Fruit fly (Drosophila melanogaster): Measurements from ENCODE around the gene sloth2.
A peak's percentile ranks its signal among the peaks of the same experiment; 100 is the strongest.

The sloth2 gene

dm6 chrX:6996130-6996529 lies 15.0 kb upstream of the sloth2 start:
- TF ChIP-seq achi (GFP tag; optimal IDR thresholded peaks at IDR 0.05) (no peak), CG6276 (GFP tag; optimal IDR thresholded peaks at IDR 0.05) (no peak), Hr39 (GFP tag; optimal IDR thresholded peaks at IDR 0.05) (peak; percentile 6), CG6163 (GFP tag; IDR thresholded peaks at IDR 0.05) (no peak), spab (GFP tag; optimal IDR thresholded peaks at IDR 0.05) (no peak), fd85E (GFP tag; optimal IDR thresholded peaks at IDR 0.05) (no peak), esn (GFP tag; optimal IDR thresholded peaks at IDR 0.05) (no peak), Eip78C (GFP tag) (peak; percentile 54), CG11294 (GFP tag; IDR thresholded peaks at IDR 0.05) (no peak), CG10669 (GFP tag; optimal IDR thresholded peaks at IDR 0.05) (no peak), CG6808 (GFP tag; optimal IDR thresholded peaks at IDR 0.05) (no peak), fd59A (GFP tag; optimal IDR thresholded peaks at IDR 0.05) (no peak), Met (GFP tag; optimal IDR thresholded peaks at IDR 0.05) (peak; percentile 11)

- TF ChIP-seq net (GFP tag; optimal IDR thresholded peaks at IDR 0.05) (no peak), Blimp-1 (GFP tag; optimal IDR thresholded peaks at IDR 0.05) (peak; percentile 1)
These were observed 14.0 kb upstream of the sloth2 start for dm6 chrX:6996965-6997652.

dm6 chrX:6997653-6998491 lies 13.3 kb upstream of the sloth2 start:
- TF ChIP-seq CG6854 (GFP tag; optimal IDR thresholded peaks at IDR 0.05) (peak; percentile 5), dsx (GFP tag; optimal IDR thresholded peaks at IDR 0.05; ENCODE audit: poor library complexity, severe bottlenecking) (peak; percentile 82), CG8119 (GFP tag; IDR thresholded peaks at IDR 0.05) (peak; percentile 79), CG3032 (tag; optimal IDR thresholded peaks at IDR 0.05) (peak; percentile 91), OdsH (GFP tag; optimal IDR thresholded peaks at IDR 0.05) (peak; percentile 90), Hr39 (GFP tag; optimal IDR thresholded peaks at IDR 0.05) (peak; percentile 89), acj6 (GFP tag; optimal IDR thresholded peaks at IDR 0.05) (peak; percentile 88), CG34406 (GFP tag; optimal IDR thresholded peaks at IDR 0.05) (peak; percentile 82), CG6276 (GFP tag; optimal IDR thresholded peaks at IDR 0.05) (peak; percentile 54), net (GFP tag; optimal IDR thresholded peaks at IDR 0.05) (peak; percentile 86), salr (GFP tag; optimal IDR thresholded peaks at IDR 0.05) (peak; percentile 79 to 88), Hr38 (GFP tag; optimal IDR thresholded peaks at IDR 0.05) (no peak), svp (GFP tag) (peak; percentile 93), Hr4 (GFP tag; optimal IDR thresholded peaks at IDR 0.05) (peak; percentile 74), CG16779 (tag; optimal IDR thresholded peaks at IDR 0.05) (peak; percentile 55), eg (GFP tag; IDR thresholded peaks at IDR 0.05) (peak; percentile 77), CG6163 (GFP tag; IDR thresholded peaks at IDR 0.05) (peak; percentile 83), cyc (GFP tag; optimal IDR thresholded peaks at IDR 0.05) (peak; percentile 90), vri (GFP tag; optimal IDR thresholded peaks at IDR 0.05) (peak; percentile 18), CG8632 (GFP tag; optimal IDR thresholded peaks at IDR 0.05) (peak; percentile 78), topi (GFP tag; optimal IDR thresholded peaks at IDR 0.05) (peak; percentile 91), Gug (GFP tag; IDR thresholded peaks at IDR 0.05) (peak; percentile 71), fd85E (GFP tag; optimal IDR thresholded peaks at IDR 0.05) (peak; percentile 21), Sox102F (GFP tag; optimal IDR thresholded peaks at IDR 0.05) (peak; percentile 77), Sox15 (GFP tag; optimal IDR thresholded peaks at IDR 0.05) (peak; percentile 84), CG6808 (GFP tag; optimal IDR thresholded peaks at IDR 0.05) (peak; percentile 82), CG10669 (GFP tag; optimal IDR thresholded peaks at IDR 0.05) (peak; percentile 89), dac (GFP tag; optimal IDR thresholded peaks at IDR 0.05) (peak; percentile 72), pdm3 (GFP tag; optimal IDR thresholded peaks at IDR 0.05) (peak; percentile 90), CG9139 (GFP tag; optimal IDR thresholded peaks at IDR 0.05) (peak; percentile 38), CG32006 (GFP tag; optimal IDR thresholded peaks at IDR 0.05) (peak; percentile 88), Blimp-1 (GFP tag; optimal IDR thresholded peaks at IDR 0.05) (peak; percentile 20), lz (GFP tag; optimal IDR thresholded peaks at IDR 0.05) (peak; percentile 88), CG31627 (GFP tag; optimal IDR thresholded peaks at IDR 0.05) (peak; percentile 85), Met (GFP tag; optimal IDR thresholded peaks at IDR 0.05) (peak; percentile 88), ss (GFP tag; optimal IDR thresholded peaks at IDR 0.05) (peak; percentile 43 to 79), achi (GFP tag; optimal IDR thresholded peaks at IDR 0.05) (peak; percentile 87), CG8319 (GFP tag; optimal IDR thresholded peaks at IDR 0.05) (peak; percentile 73), spab (GFP tag; optimal IDR thresholded peaks at IDR 0.05) (peak; percentile 81)
